Worm (Caenorhabditis elegans): Measurements from ENCODE around the gene srz-103.

- no peak for TF ChIP-seq F55B11.4 (tag; optimal IDR thresholded peaks at IDR 0.05; ENCODE audit: borderline replicate concordance, insufficient read depth)
- no peak for TF ChIP-seq F23B12.7 (tag; optimal IDR thresholded peaks at IDR 0.05; ENCODE audit: insufficient read depth)
- TF ChIP-seq unc-62 (GFP tag; optimal IDR thresholded peaks at IDR 0.05): no peak
- no peak for TF ChIP-seq B0019.2 (GFP tag; conservative IDR thresholded peaks at IDR 0.05)
- no peak for TF ChIP-seq nhr-90 (tag; optimal IDR thresholded peaks at IDR 0.05)
These were observed 49.3 kb upstream of the srz-103 start, which contains the start of gene fbxa-127 for ce11 chrV:16728431-16728830.
